Worm (Caenorhabditis elegans): ENCODE measurements around the gene srz-78.

Gene srz-78

DNA sequence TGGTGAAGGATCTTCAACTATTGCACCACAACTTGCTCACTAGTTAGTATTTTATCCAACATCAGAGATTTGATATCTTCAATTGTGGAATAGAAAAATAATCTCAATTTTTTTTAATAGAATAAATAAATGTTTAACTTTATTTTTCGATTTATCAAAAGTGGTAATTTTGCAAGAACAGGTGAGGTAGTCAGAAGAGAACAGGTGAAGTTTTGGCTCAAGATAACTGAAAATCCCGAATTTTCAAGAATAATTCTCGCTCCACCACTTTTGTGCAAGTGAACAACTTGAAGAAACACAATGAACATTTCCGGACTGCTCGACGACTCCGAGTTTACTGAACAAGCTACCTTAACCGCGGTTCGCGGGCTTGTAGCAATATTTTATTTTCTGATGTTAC lies at the start of gene srz-78:
srz-78 (plus strand) TSS at position 301 of the 400 bp plus-strand sequence.
- TF ChIP-seq ceh-79 (tag; optimal IDR thresholded peaks at IDR 0.05) = no peak

DNA sequence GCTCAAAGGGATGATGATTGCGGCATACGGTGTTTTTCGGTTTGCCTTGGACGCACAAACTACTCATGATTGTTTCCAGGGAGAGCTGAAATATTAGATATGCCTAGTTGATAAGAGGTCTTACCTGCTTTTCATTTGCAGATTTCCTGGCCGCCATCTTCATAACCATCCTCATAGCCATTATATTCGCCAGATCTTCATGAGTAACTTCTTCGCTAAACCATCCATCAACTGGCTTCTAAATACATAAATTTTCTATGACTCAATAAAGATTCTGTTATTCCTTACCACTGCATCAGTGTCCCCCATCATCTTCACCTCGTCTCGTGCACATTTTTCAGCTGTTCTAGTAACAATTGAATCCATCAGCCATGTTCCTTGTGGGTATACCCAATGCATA lies 49.1 kb upstream of the srz-78 start:
- TF ChIP-seq hlh-26 (GFP tag; conservative IDR thresholded peaks at IDR 0.05) = no peak
- TF ChIP-seq K11D2.4 (GFP tag; IDR thresholded peaks at IDR 0.05) = no peak
- TF ChIP-seq repo-1 (tag; optimal IDR thresholded peaks at IDR 0.05) = no peak
- TF ChIP-seq pha-4 (tag; optimal IDR thresholded peaks at IDR 0.05) = no peak
- no peak for TF ChIP-seq Y53G8AR.9 (GFP tag; conservative IDR thresholded peaks at IDR 0.05)
- no peak for TF ChIP-seq lir-1 (GFP tag; conservative IDR thresholded peaks at IDR 0.05)
- TF ChIP-seq F33H1.4 (GFP tag; IDR thresholded peaks at IDR 0.05) = no peak

DNA sequence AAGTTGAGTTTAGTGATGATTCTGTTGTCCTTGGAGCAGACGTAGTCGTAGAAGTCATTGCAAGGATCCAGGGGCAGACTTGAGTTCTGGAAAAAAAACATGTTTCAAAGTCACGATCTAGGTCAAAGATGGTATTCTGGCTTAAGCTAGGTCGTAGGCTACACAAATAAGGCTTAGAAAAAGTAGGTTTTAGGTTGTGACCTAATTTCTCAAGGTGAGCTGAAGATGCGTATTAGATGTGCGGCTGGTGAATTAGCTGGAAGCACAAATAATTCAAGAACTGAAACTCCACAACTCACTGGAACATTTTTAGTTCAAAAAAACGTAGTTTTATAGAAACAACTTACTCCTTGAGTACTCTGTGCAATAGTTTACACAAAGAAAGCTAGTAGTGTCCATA lies 47.5 kb upstream of the srz-78 start, which contains the start of gene F09D12.2:
F09D12.2 (minus strand) TSS at position 101 of the 400 bp plus-strand sequence.
- TF ChIP-seq ztf-25 (GFP tag; IDR thresholded peaks at IDR 0.05) = no peak
- no peak for TF ChIP-seq ceh-58 (GFP tag; IDR thresholded peaks at IDR 0.05)
- no peak for TF ChIP-seq lsl-1 (GFP tag; optimal IDR thresholded peaks at IDR 0.05)
- TF ChIP-seq C17E4.6 (GFP tag; IDR thresholded peaks at IDR 0.05) = no peak
- no peak for TF ChIP-seq B0336.3 (GFP tag; IDR thresholded peaks at IDR 0.05)
- no peak for TF ChIP-seq C06A6.2 (GFP tag; conservative IDR thresholded peaks at IDR 0.05)
- TF ChIP-seq Y67H2A.10 (GFP tag; conservative IDR thresholded peaks at IDR 0.05) = no peak
- no peak for TF ChIP-seq ceh-100 (GFP tag; IDR thresholded peaks at IDR 0.05)
- no peak for TF ChIP-seq dox-1 (GFP tag; IDR thresholded peaks at IDR 0.05)
- TF ChIP-seq let-607 (tag; optimal IDR thresholded peaks at IDR 0.05) = no peak
- TF ChIP-seq dpl-1 (GFP tag; optimal IDR thresholded peaks at IDR 0.05) = no peak
- no peak for TF ChIP-seq K11D2.4 (GFP tag; IDR thresholded peaks at IDR 0.05)
- no peak for TF ChIP-seq Y95B8A.8 (GFP tag; IDR thresholded peaks at IDR 0.05)
- no peak for TF ChIP-seq chd-7 (tag; optimal IDR thresholded peaks at IDR 0.05)

DNA sequence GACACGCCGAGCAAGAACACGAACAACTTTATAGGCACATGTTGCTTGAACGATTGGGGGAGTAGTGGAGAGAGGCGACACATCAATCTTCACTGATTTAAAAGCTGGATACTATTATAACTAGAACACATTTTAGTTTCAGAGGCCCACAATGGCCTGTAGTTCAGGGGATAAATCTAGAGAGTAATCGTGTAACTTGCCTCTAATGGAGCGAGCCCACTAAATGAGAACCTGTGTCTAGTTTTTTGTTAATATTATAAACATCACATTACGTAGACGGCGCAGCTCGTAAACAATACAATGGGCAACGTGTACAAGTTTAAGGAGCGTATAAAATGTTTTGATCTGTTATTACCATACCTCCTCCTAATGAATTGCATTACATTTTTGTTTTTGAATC lies 47.0 kb upstream of the srz-78 start, which contains the start of gene F58E2.5:
F58E2.5 (plus strand) TSS at position 301 of the 400 bp plus-strand sequence.
- TF ChIP-seq akir-1 (GFP tag; optimal IDR thresholded peaks at IDR 0.05) (no peak), F57C9.4 (tag; optimal IDR thresholded peaks at IDR 0.05) (no peak), snpc-3.4 (tag; optimal IDR thresholded peaks at IDR 0.05) (no peak), nhr-90 (tag; optimal IDR thresholded peaks at IDR 0.05) (no peak), hmg-20 (GFP tag; IDR thresholded peaks at IDR 0.05) (no peak), aptf-3 (GFP tag; IDR thresholded peaks at IDR 0.05) (no peak), attf-3 (GFP tag; conservative IDR thresholded peaks at IDR 0.05) (no peak), C06A6.2 (GFP tag; conservative IDR thresholded peaks at IDR 0.05) (no peak), atf-7 (tag; optimal IDR thresholded peaks at IDR 0.05) (no peak), xnd-1 (tag; optimal IDR thresholded peaks at IDR 0.05) (no peak), cebp-2 (GFP tag; IDR thresholded peaks at IDR 0.05) (no peak), tbp1 (GFP tag; optimal IDR thresholded peaks at IDR 0.05) (no peak), ztf-22 (GFP tag; optimal IDR thresholded peaks at IDR 0.05) (no peak), pbrm-1 (GFP tag; IDR thresholded peaks at IDR 0.05) (no peak), nhr-27 (tag; optimal IDR thresholded peaks at IDR 0.05) (no peak), ceh-27 (GFP tag; optimal IDR thresholded peaks at IDR 0.05) (no peak), egl-44 (GFP tag; IDR thresholded peaks at IDR 0.05) (no peak), Y56A3A.18 (GFP tag; IDR thresholded peaks at IDR 0.05) (no peak), snpc-4 (GFP tag; optimal IDR thresholded peaks at IDR 0.05) (no peak), snpc-4 (tag; optimal IDR thresholded peaks at IDR 0.05) (no peak), ccch-3 (GFP tag; optimal IDR thresholded peaks at IDR 0.05) (no peak)

All from whole organism, young adult.